Worm (Caenorhabditis elegans) whole organism, L4 larva: ENCODE measurements around the gene F09E5.11.

Experiments
- D1046.2 ChIP-seq: fragments of 200-800 bp; sonication (Bioruptor generic); IDR thresholded peaks from 2 replicates; pipeline ENCODE4 v1.3.6; 2022; ENCODE audit warnings: missing genetic modification characterization, missing compliant biosample characterization
- F37D6.2 ChIP-seq: sonication (generic microtip); optimal IDR thresholded peaks from 2 replicates; lab custom pipeline; 2016; ENCODE audit warnings: mild to moderate bottlenecking, missing genetic modification characterization, missing compliant biosample characterization
- F49E8.2 ChIP-seq: sonication (generic microtip); optimal IDR thresholded peaks from 2 replicates; lab custom pipeline; 2016; ENCODE audit warnings: missing compliant biosample characterization, mild to moderate bottlenecking, missing genetic modification characterization, borderline replicate concordance
- Y105C5A.15 ChIP-seq: fragments of 200-800 bp; sonication (Bioruptor generic); IDR thresholded peaks from 2 replicates; pipeline ENCODE4 v1.3.6; 2022; ENCODE audit warnings: missing genetic modification characterization, missing compliant biosample characterization
- Y48G9A.11 ChIP-seq: fragments of 200-800 bp; sonication (Bioruptor generic); IDR thresholded peaks from 2 replicates; pipeline ENCODE4 v1.3.6; 2022; ENCODE audit warnings: missing genetic modification reagents, missing genetic modification characterization, missing compliant biosample characterization
- Y5F2A.4 ChIP-seq: fragments of 200-800 bp; sonication (Bioruptor generic); optimal IDR thresholded peaks from 2 replicates; lab custom pipeline; 2018; ENCODE audit warnings: mild to moderate bottlenecking, missing genetic modification characterization, missing compliant biosample characterization
- ZK546.5 ChIP-seq, 2 experiments: sonication (generic microtip); optimal IDR thresholded peaks; 2 replicates each; lab custom pipeline; 2017; ENCODE audit warnings: missing biosample characterization in 2 of 2, missing genetic modification characterization in 2 of 2
- aha-1 ChIP-seq: fragments of 150-350 bp; peaks from one replicate; lab custom pipeline; 2014; ENCODE audit warnings: missing biosample characterization, missing genetic modification characterization
- aly-2 ChIP-seq: sonication (generic microtip); optimal IDR thresholded peaks from 2 replicates; lab custom pipeline; 2018; ENCODE audit warnings: missing biosample characterization, missing genetic modification characterization
- ceh-20 ChIP-seq: fragments of 200-800 bp; sonication (Bioruptor generic); IDR thresholded peaks from 2 replicates; pipeline ENCODE4 v1.3.6; 2022; ENCODE audit warnings: missing genetic modification reagents, missing genetic modification characterization, missing compliant biosample characterization
- ceh-62 ChIP-seq: sonication (generic microtip); optimal IDR thresholded peaks from 2 replicates; lab custom pipeline; 2017; ENCODE audit warnings: missing biosample characterization, missing genetic modification characterization
- ctbp-1 ChIP-seq: fragments of 200-800 bp; sonication (Bioruptor generic); IDR thresholded peaks from 2 replicates; pipeline ENCODE4 v1.3.6; 2022; ENCODE audit warnings: missing genetic modification reagents, missing genetic modification characterization, missing compliant biosample characterization
- daf-16 ChIP-seq, 3 experiments: sonication (generic microtip); optimal IDR thresholded peaks; 2 replicates each; lab custom pipeline; 2016 to 2017; ENCODE audit warnings: missing genetic modification characterization in 3 of 3, missing genetic modification reagents in 3 of 3, mild to moderate bottlenecking in 2 of 3, missing compliant biosample characterization in 2 of 3, missing biosample characterization in 1 of 3, moderate library complexity in 1 of 3
- daf-19 ChIP-seq: fragments of 200-800 bp; sonication (Bioruptor generic); conservative IDR thresholded peaks from 2 replicates; pipeline ENCODE4 v1.3.6; 2022; ENCODE audit warnings: missing genetic modification characterization, missing compliant biosample characterization
- dmd-9 ChIP-seq: fragments of 200-800 bp; sonication (Bioruptor generic); IDR thresholded peaks from 2 replicates; pipeline ENCODE4 v1.3.6; 2022; ENCODE audit warnings: missing genetic modification reagents, missing genetic modification characterization, missing compliant biosample characterization
- duxl-1 ChIP-seq: sonication (generic microtip); optimal IDR thresholded peaks from 2 replicates; lab custom pipeline; 2016; ENCODE audit warnings: mild to moderate bottlenecking, missing genetic modification characterization, moderate library complexity, missing compliant biosample characterization; ENCODE audit not compliant: poor library complexity
- egl-43 ChIP-seq: fragments of 200-800 bp; sonication (Bioruptor generic); IDR thresholded peaks from 2 replicates; pipeline ENCODE4 v1.3.6; 2022; ENCODE audit warnings: missing genetic modification reagents, missing genetic modification characterization, missing compliant biosample characterization
- fos-1 ChIP-seq: fragments of 150-350 bp; optimal IDR thresholded peaks from 2 replicates; lab custom pipeline; 2014; ENCODE audit warnings: missing biosample characterization, missing genetic modification characterization
- gei-8 ChIP-seq: fragments of 200-800 bp; sonication (Bioruptor generic); optimal IDR thresholded peaks from 2 replicates; lab custom pipeline; 2018; ENCODE audit warnings: mild to moderate bottlenecking, missing genetic modification characterization, missing compliant biosample characterization
- hif-1 ChIP-seq, 2 experiments: sonication (generic microtip); optimal IDR thresholded peaks; 2 replicates each; lab custom pipeline; 2016 to 2017; ENCODE audit warnings: missing compliant biosample characterization in 2 of 2, missing genetic modification characterization in 2 of 2, missing genetic modification reagents in 2 of 2, missing genotype in 2 of 2, mild to moderate bottlenecking in 1 of 2
- hlh-11 ChIP-seq: fragments of 200-800 bp; sonication (Bioruptor generic); optimal IDR thresholded peaks from 2 replicates; lab custom pipeline; 2018; ENCODE audit warnings: mild to moderate bottlenecking, missing genetic modification characterization, missing compliant biosample characterization
- hlh-30 ChIP-seq: sonication (generic microtip); optimal IDR thresholded peaks from 2 replicates; lab custom pipeline; 2017; ENCODE audit warnings: antibody characterized with exemption, mild to moderate bottlenecking, missing genetic modification characterization, missing compliant biosample characterization; ENCODE audit not compliant: insufficient read depth
- jun-1 ChIP-seq: fragments of 150-350 bp; optimal IDR thresholded peaks from 2 replicates; lab custom pipeline; 2014; ENCODE audit warnings: missing biosample characterization, missing genetic modification reagents, missing genetic modification characterization
- lim-7 ChIP-seq: fragments of 200-800 bp; sonication (Bioruptor generic); IDR thresholded peaks from 2 replicates; pipeline ENCODE4 v1.3.6; 2022; ENCODE audit warnings: missing genetic modification characterization, missing compliant biosample characterization
- lin-29 ChIP-seq: fragments of 200-800 bp; sonication (Bioruptor generic); IDR thresholded peaks from 2 replicates; pipeline ENCODE4 v1.3.6; 2022; ENCODE audit warnings: missing genetic modification reagents, missing genetic modification characterization, missing compliant biosample characterization
- lin-38 ChIP-seq: fragments of 200-800 bp; sonication (Bioruptor generic); IDR thresholded peaks from 2 replicates; pipeline ENCODE4 v1.3.6; 2022; ENCODE audit warnings: missing genetic modification reagents, missing genetic modification characterization, missing compliant biosample characterization
- madf-9 ChIP-seq: fragments of 200-800 bp; sonication (Bioruptor generic); conservative IDR thresholded peaks from 2 replicates; pipeline ENCODE4 v1.3.6; 2022; ENCODE audit warnings: missing genetic modification reagents, missing genetic modification characterization, missing compliant biosample characterization
- mdt-29 ChIP-seq: fragments of 200-800 bp; sonication (Bioruptor generic); IDR thresholded peaks from 2 replicates; pipeline ENCODE4 v1.3.6; 2022; ENCODE audit warnings: missing genetic modification reagents, missing genetic modification characterization, missing compliant biosample characterization
- mep-1 ChIP-seq: fragments of 150-350 bp; sonication (generic microtip); optimal IDR thresholded peaks from 3 replicates; lab custom pipeline; 2014; ENCODE audit warnings: missing biosample characterization, missing genetic modification characterization
- mxl-2 ChIP-seq: fragments of 200-800 bp; sonication (Bioruptor generic); conservative IDR thresholded peaks from 2 replicates; pipeline ENCODE4 v1.3.6; 2022; ENCODE audit warnings: missing genetic modification reagents, missing genetic modification characterization, missing compliant biosample characterization
- nhr-10 ChIP-seq: fragments of 150-350 bp; optimal IDR thresholded peaks from 2 replicates; lab custom pipeline; 2014; ENCODE audit warnings: missing biosample characterization, missing genetic modification characterization
- nhr-102 ChIP-seq: sonication (generic microtip); optimal IDR thresholded peaks from 2 replicates; lab custom pipeline; 2016; ENCODE audit warnings: mild to moderate bottlenecking, missing genetic modification characterization, moderate library complexity, missing compliant biosample characterization
- nhr-41 ChIP-seq: fragments of 200-800 bp; sonication (Bioruptor generic); IDR thresholded peaks from 2 replicates; pipeline ENCODE4 v1.3.6; 2022; ENCODE audit warnings: missing genetic modification reagents, missing genetic modification characterization, missing compliant biosample characterization
- nhr-42 ChIP-seq: fragments of 200-800 bp; sonication (Bioruptor generic); IDR thresholded peaks from 2 replicates; pipeline ENCODE4 v1.3.6; 2022; ENCODE audit warnings: missing genetic modification characterization, missing compliant biosample characterization
- pha-4 ChIP-seq, 2 experiments: fragments of 150-350 bp in 1 of 2; fragments of 200-800 bp in 1 of 2; sonication (Bioruptor generic) in 1 of 2; IDR thresholded peaks in 1 of 2; optimal IDR thresholded peaks in 1 of 2; 2 replicates each; pipeline versions ENCODE4 v1.3.6 to Lab custom; 2014 to 2022; ENCODE audit warnings: missing genetic modification characterization in 2 of 2, missing genetic modification reagents in 2 of 2, missing biosample characterization in 1 of 2, missing compliant biosample characterization in 1 of 2
- pqm-1 ChIP-seq: sonication (generic microtip); optimal IDR thresholded peaks from 2 replicates; lab custom pipeline; 2017; ENCODE audit warnings: missing biosample characterization, missing genetic modification characterization
- rbr-2 ChIP-seq: sonication (generic microtip); optimal IDR thresholded peaks from 2 replicates; lab custom pipeline; 2016; ENCODE audit warnings: missing genotype, missing genetic modification characterization, missing compliant biosample characterization
- set-16 ChIP-seq: fragments of 200-800 bp; sonication (Bioruptor generic); IDR thresholded peaks from 2 replicates; pipeline ENCODE4 v1.3.6; 2022; ENCODE audit warnings: missing genetic modification reagents, missing genetic modification characterization, missing compliant biosample characterization
- snpc-1.2 ChIP-seq: fragments of 200-800 bp; sonication (Bioruptor generic); IDR thresholded peaks from 2 replicates; pipeline ENCODE4 v1.3.6; 2022; ENCODE audit warnings: missing genetic modification reagents, missing genetic modification characterization, missing compliant biosample characterization
- snpc-4 ChIP-seq: fragments of 150-350 bp; optimal IDR thresholded peaks from 2 replicates; lab custom pipeline; 2014; ENCODE audit warnings: missing biosample characterization, missing genetic modification characterization
- spr-1 ChIP-seq: sonication (generic microtip); optimal IDR thresholded peaks from 2 replicates; lab custom pipeline; 2016; ENCODE audit warnings: mild to moderate bottlenecking, missing genetic modification characterization, missing compliant biosample characterization
- spr-3 ChIP-seq: fragments of 200-800 bp; sonication (Bioruptor generic); optimal IDR thresholded peaks from 2 replicates; lab custom pipeline; 2018; ENCODE audit warnings: mild to moderate bottlenecking, missing genetic modification characterization, missing compliant biosample characterization
- tra-1 ChIP-seq: fragments of 200-800 bp; sonication (Bioruptor generic); IDR thresholded peaks from 2 replicates; pipeline ENCODE4 v1.3.6; 2022; ENCODE audit warnings: missing genetic modification reagents, missing genetic modification characterization, missing compliant biosample characterization
- unc-62 ChIP-seq, 3 experiments: fragments of 150-350 bp in 1 of 3; sonication (generic microtip); optimal IDR thresholded peaks in 2 of 3; peaks in 1 of 3; 1 replicate in 1 of 3; 2 replicates in 2 of 3; lab custom pipeline; 2014 to 2017; ENCODE audit warnings: missing biosample characterization in 3 of 3, missing genetic modification characterization in 3 of 3, missing genetic modification reagents in 3 of 3, missing genotype in 1 of 3
- zfp-2 ChIP-seq: sonication (generic microtip); optimal IDR thresholded peaks from 2 replicates; lab custom pipeline; 2016; ENCODE audit warnings: mild to moderate bottlenecking, missing genetic modification characterization, missing compliant biosample characterization
- zfp-3 ChIP-seq: fragments of 200-800 bp; sonication (Bioruptor generic); conservative IDR thresholded peaks from 2 replicates; pipeline ENCODE4 v1.3.6; 2022; ENCODE audit warnings: missing genetic modification reagents, missing genetic modification characterization, missing compliant biosample characterization
- ztf-11 ChIP-seq: fragments of 150-350 bp; optimal IDR thresholded peaks from 2 replicates; lab custom pipeline; 2014; ENCODE audit warnings: missing biosample characterization, missing genetic modification characterization
- ztf-7 ChIP-seq: fragments of 150-350 bp; optimal IDR thresholded peaks from 2 replicates; lab custom pipeline; 2014; ENCODE audit warnings: missing biosample characterization, missing genetic modification characterization

F09E5.11 gene

ce11 chrII:5389831-5390323 lies 31.9 kb upstream of the F09E5.11 start, which contains the start of gene ndx-6 (continued):
- peak; percentile 42 for TF ChIP-seq aha-1 (tag; lab: Kevin White, UChicago)
- TF ChIP-seq spr-1 (tag; lab: Kevin White, UChicago) = peak; percentile 66
- no peak for TF ChIP-seq zfp-2 (tag; lab: Kevin White, UChicago)
- TF ChIP-seq nhr-41 (GFP tag; lab: Robert Waterston, UW) = no peak
- peak; percentile 86 for TF ChIP-seq lin-38
- TF ChIP-seq F37D6.2 (tag; lab: Kevin White, UChicago) = peak; percentile 31
- peak; percentile 86 for TF ChIP-seq mep-1
- TF ChIP-seq snpc-4 (tag; lab: Kevin White, UChicago) = no peak
- TF ChIP-seq zfp-3 (GFP tag; lab: Robert Waterston, UW) = peak; percentile 60; the same call in 1 of the 2 replicates
- TF ChIP-seq egl-43 (GFP tag; lab: Robert Waterston, UW) = peak; percentile 24; the same call in 1 of the 2 replicates
- peak; percentile 53; the same call in 1 of the 2 replicates for TF ChIP-seq daf-19 (GFP tag; lab: Robert Waterston, UW)
- TF ChIP-seq ztf-7 (tag; lab: Kevin White, UChicago) = peak; percentile 43
- peak; percentile 58; the same call in 1 of the 2 replicates for TF ChIP-seq ceh-20 (GFP tag; lab: Robert Waterston, UW)
- no peak for TF ChIP-seq ztf-11
- TF ChIP-seq F49E8.2 (tag; lab: Kevin White, UChicago) = no peak
- TF ChIP-seq madf-9 (GFP tag; lab: Robert Waterston, UW) = peak; percentile 35; the same call in 1 of the 2 replicates
- no peak for TF ChIP-seq Y48G9A.11 (GFP tag; lab: Robert Waterston, UW)
- TF ChIP-seq jun-1 (tag; lab: Kevin White, UChicago) = peak; percentile 26
- TF ChIP-seq rbr-2 (tag; lab: Kevin White, UChicago) = peak; percentile 75
- no peak for TF ChIP-seq mdt-29
- no peak; the same call in 1 of the 2 replicates for TF ChIP-seq pha-4 (GFP tag; IDR thresholded peaks at IDR 0.05; lab: Robert Waterston, UW)
- peak; percentile 64 for TF ChIP-seq pha-4 (tag; optimal IDR thresholded peaks at IDR 0.05; lab: Kevin White, UChicago)
- TF ChIP-seq snpc-1.2 (GFP tag; lab: Robert Waterston, UW) = no peak
- 0 out of 2 replicates have a peak, but pooled peaks have one; percentile 32 for TF ChIP-seq lin-29 (GFP tag; lab: Robert Waterston, UW)
- peak; percentile 72 for TF ChIP-seq hlh-11
- peak; percentile 18 for TF ChIP-seq spr-3 (GFP tag; lab: Kevin White, UChicago)
- TF ChIP-seq daf-16 (GFP tag; optimal IDR thresholded peaks at IDR 0.05; lab: Kevin White, UChicago) = no peak
- TF ChIP-seq daf-16 (tag; optimal IDR thresholded peaks at IDR 0.05; lab: Kevin White, UChicago) = peak; percentile 47
- no peak for TF ChIP-seq mxl-2 (GFP tag; lab: Robert Waterston, UW)
- peak; percentile 51 for TF ChIP-seq duxl-1
- 0 out of 2 replicates have a peak, but pooled peaks have one; percentile 23 for TF ChIP-seq ctbp-1 (GFP tag; lab: Robert Waterston, UW)
- TF ChIP-seq ZK546.5 (tag; optimal IDR thresholded peaks at IDR 0.05; lab: Kevin White, UChicago) = no peak
- TF ChIP-seq unc-62 (GFP tag; optimal IDR thresholded peaks at IDR 0.05 in 1 of 2; lab: Kevin White, UChicago) = peak in 1 of 2 experiments; percentile 89
- no peak for TF ChIP-seq unc-62 (tag; optimal IDR thresholded peaks at IDR 0.05; lab: Kevin White, UChicago)
- no peak for TF ChIP-seq fos-1 (tag; lab: Kevin White, UChicago)
- TF ChIP-seq D1046.2 (GFP tag; lab: Robert Waterston, UW) = no peak
- peak; percentile 74 for TF ChIP-seq nhr-102 (tag; lab: Kevin White, UChicago)
- 0 out of 2 replicates have a peak, but pooled peaks have one; percentile 42 for TF ChIP-seq dmd-9
- no peak for TF ChIP-seq lim-7 (GFP tag; lab: Robert Waterston, UW)
- no peak for TF ChIP-seq nhr-10 (tag; lab: Kevin White, UChicago)
- TF ChIP-seq ceh-62 = no peak
- no peak for TF ChIP-seq aly-2 (tag; lab: Kevin White, UChicago)
- TF ChIP-seq gei-8 (GFP tag; lab: Kevin White, UChicago) = no peak
- TF ChIP-seq pqm-1 (tag; lab: Kevin White, UChicago) = no peak
- TF ChIP-seq set-16 (GFP tag; lab: Robert Waterston, UW) = no peak
- 0 out of 2 replicates have a peak, but pooled peaks have one; percentile 64 for TF ChIP-seq nhr-42 (GFP tag; lab: Robert Waterston, UW)
- peak in 1 of 2 experiments; percentile 43 for TF ChIP-seq hif-1 (tag; optimal IDR thresholded peaks at IDR 0.05; lab: Kevin White, UChicago)
- no peak for TF ChIP-seq Y5F2A.4 (GFP tag; lab: Kevin White, UChicago)
- TF ChIP-seq tra-1 (GFP tag; lab: Robert Waterston, UW) = no peak
- no peak for TF ChIP-seq Y105C5A.15 (GFP tag; lab: Robert Waterston, UW)
- TF ChIP-seq hlh-30 (tag; lab: Kevin White, UChicago) = peak; percentile 66
